Fruit fly (Drosophila melanogaster) whole organism, embryonic: Measurements from ENCODE around the gene CG10841.
A peak's percentile ranks its signal among the peaks of the same experiment; 100 is the strongest.

Experiments
- Blimp-1 ChIP-seq: fragments of 200-800 bp; sonication (Bioruptor generic); optimal IDR thresholded peaks from 3 replicates; lab custom pipeline; 2018; ENCODE audit warnings: missing biosample characterization, missing genetic modification characterization, mild to moderate bottlenecking, moderate library complexity, missing genetic modification reagents
- CG10267 ChIP-seq: fragments of 200-800 bp; sonication (Bioruptor generic); optimal IDR thresholded peaks from 2 replicates; lab custom pipeline; 2018; ENCODE audit warnings: missing biosample characterization, mild to moderate bottlenecking, missing genetic modification characterization, moderate library complexity
- CG10274 ChIP-seq: fragments of 200-800 bp; sonication (Bioruptor generic); optimal IDR thresholded peaks from 3 replicates; lab custom pipeline; 2017; ENCODE audit warnings: missing biosample characterization, mild to moderate bottlenecking, missing genetic modification characterization
- CG10959 ChIP-seq: fragments of 200-800 bp; sonication (Bioruptor generic); IDR thresholded peaks from 2 replicates; pipeline ENCODE4 v1.3.6; 2022; ENCODE audit warnings: missing biosample characterization, missing genetic modification characterization
- CG11247 ChIP-seq: fragments of 200-800 bp; sonication (Bioruptor generic); IDR thresholded peaks from 2 replicates; pipeline ENCODE4 v1.3.6; 2022; ENCODE audit warnings: missing biosample characterization, missing genetic modification characterization
- CG11504 ChIP-seq: fragments of 200-800 bp; sonication (Bioruptor generic); optimal IDR thresholded peaks from 3 replicates; lab custom pipeline; 2019; ENCODE audit warnings: missing biosample characterization, mild to moderate bottlenecking, missing genetic modification characterization, moderate library complexity
- CG12659 ChIP-seq: fragments of 200-800 bp; sonication (Bioruptor generic); optimal IDR thresholded peaks from 3 replicates; lab custom pipeline; 2017; ENCODE audit warnings: mild to moderate bottlenecking, missing biosample characterization, missing genetic modification reagents, missing genetic modification characterization
- CG15601 ChIP-seq: fragments of 200-800 bp; sonication (Bioruptor generic); optimal IDR thresholded peaks from 3 replicates; lab custom pipeline; 2019; ENCODE audit warnings: missing biosample characterization, mild to moderate bottlenecking, missing genetic modification characterization, moderate library complexity
- CG17912 ChIP-seq: fragments of 200-800 bp; sonication (Bioruptor generic); optimal IDR thresholded peaks from 2 replicates; lab custom pipeline; 2018; ENCODE audit warnings: missing biosample characterization, mild to moderate bottlenecking, missing genetic modification characterization
- CG1832 ChIP-seq: fragments of 200-800 bp; sonication (Bioruptor generic); optimal IDR thresholded peaks from 2 replicates; lab custom pipeline; 2017; ENCODE audit warnings: missing biosample characterization, mild to moderate bottlenecking, missing genetic modification characterization, inconsistent platforms
- CG2889 ChIP-seq: fragments of 200-800 bp; sonication (Bioruptor generic); IDR thresholded peaks from 3 replicates; pipeline ENCODE4 v1.3.6; 2022; ENCODE audit warnings: missing biosample characterization, missing genetic modification characterization
- CG30403 ChIP-seq: fragments of 200-800 bp; sonication (Bioruptor generic); optimal IDR thresholded peaks from 3 replicates; lab custom pipeline; 2016; ENCODE audit warnings: missing biosample characterization, missing genetic modification characterization
- CG6813 ChIP-seq: fragments of 200-800 bp; sonication (Bioruptor generic); optimal IDR thresholded peaks from 2 replicates; lab custom pipeline; 2017; ENCODE audit warnings: missing biosample characterization, missing genetic modification characterization, mild to moderate bottlenecking, moderate library complexity, missing genetic modification reagents
- CG7839 ChIP-seq: fragments of 200-800 bp; sonication (Bioruptor generic); optimal IDR thresholded peaks from 3 replicates; lab custom pipeline; 2018; ENCODE audit warnings: missing biosample characterization, mild to moderate bottlenecking, missing genetic modification characterization, moderate library complexity
- CG8290 ChIP-seq, 3 experiments: fragments of 200-800 bp; sonication (Bioruptor generic); optimal IDR thresholded peaks; 2 replicates each; lab custom pipeline; 2016 to 2019; ENCODE audit warnings: missing biosample characterization in 3 of 3, missing genetic modification characterization in 3 of 3, mild to moderate bottlenecking in 2 of 3, moderate library complexity in 1 of 3
- CG8478 ChIP-seq: fragments of >200 bp; optimal IDR thresholded peaks from 2 replicates; lab custom pipeline; 2018
- CG8924 ChIP-seq: fragments of 200-800 bp; optimal IDR thresholded peaks from 3 replicates; lab custom pipeline; 2019; ENCODE audit warnings: missing biosample characterization, mild to moderate bottlenecking, missing genetic modification characterization, moderate library complexity
- CG8944 ChIP-seq: fragments of 200-800 bp; sonication (Bioruptor generic); optimal IDR thresholded peaks from 3 replicates; lab custom pipeline; 2016; ENCODE audit warnings: missing biosample characterization, missing genetic modification characterization
- CTCF ChIP-seq: fragments of 200-800 bp; sonication (Bioruptor generic); optimal IDR thresholded peaks from 2 replicates; lab custom pipeline; 2017; ENCODE audit warnings: missing biosample characterization, mild to moderate bottlenecking, missing genetic modification characterization, moderate library complexity
- D ChIP-seq, 2 experiments: fragments of 200-800 bp in 1 of 2; fragments of >200 bp in 1 of 2; sonication (Bioruptor generic) in 1 of 2; optimal IDR thresholded peaks; 2 replicates in 1 of 2; 3 replicates in 1 of 2; lab custom pipeline; 2017; ENCODE audit warnings: mild to moderate bottlenecking in 1 of 2, missing biosample characterization in 1 of 2, missing genetic modification characterization in 1 of 2, missing genetic modification reagents in 1 of 2
- Dip3 ChIP-seq: fragments of 200-800 bp; sonication (Bioruptor generic); optimal IDR thresholded peaks from 3 replicates; lab custom pipeline; 2016; ENCODE audit warnings: missing biosample characterization, missing genetic modification characterization
- Ets97D ChIP-seq: fragments of 200-800 bp; sonication (Bioruptor generic); optimal IDR thresholded peaks from 3 replicates; lab custom pipeline; 2016; ENCODE audit warnings: missing biosample characterization, missing genetic modification characterization
- Fer2 ChIP-seq: fragments of 200-800 bp; sonication (Bioruptor generic); optimal IDR thresholded peaks from 2 replicates; lab custom pipeline; 2018; ENCODE audit warnings: missing biosample characterization, mild to moderate bottlenecking, missing genetic modification characterization, moderate library complexity
- GATAe ChIP-seq: fragments of 200-800 bp; sonication (Bioruptor generic); conservative IDR thresholded peaks from 2 replicates; pipeline ENCODE4 v1.3.6; 2022; ENCODE audit warnings: missing biosample characterization, missing genetic modification characterization
- Myb ChIP-seq: fragments of 200-800 bp; sonication (Bioruptor generic); optimal IDR thresholded peaks from 2 replicates; lab custom pipeline; 2016; ENCODE audit warnings: missing biosample characterization, missing genetic modification characterization
- NC2α ChIP-seq: fragments of 200-800 bp; sonication (Bioruptor generic); optimal IDR thresholded peaks from 2 replicates; lab custom pipeline; 2016; ENCODE audit warnings: missing biosample characterization, missing genetic modification characterization
- Optix ChIP-seq: fragments of 200-800 bp; sonication (Bioruptor generic); IDR thresholded peaks from 3 replicates; pipeline ENCODE4 v1.3.6; 2022; ENCODE audit warnings: missing biosample characterization, missing genetic modification characterization
- Ravus ChIP-seq: fragments of 200-800 bp; sonication (Bioruptor generic); IDR thresholded peaks from 2 replicates; pipeline ENCODE4 v1.3.6; 2022; ENCODE audit warnings: missing biosample characterization, missing genetic modification characterization
- Rx ChIP-seq: fragments of 200-800 bp; sonication (Bioruptor generic); IDR thresholded peaks from 2 replicates; pipeline ENCODE4 v1.3.6; 2022; ENCODE audit warnings: missing biosample characterization, missing genetic modification characterization
- ab ChIP-seq: fragments of 200-800 bp; sonication (Bioruptor generic); optimal IDR thresholded peaks from 2 replicates; lab custom pipeline; 2016; ENCODE audit warnings: missing biosample characterization, missing genetic modification characterization
- amos ChIP-seq: fragments of 200-800 bp; sonication (Bioruptor generic); IDR thresholded peaks from 2 replicates; pipeline ENCODE4 v1.3.6; 2022; ENCODE audit warnings: missing biosample characterization, missing genetic modification characterization; ENCODE audit not compliant: partially characterized antibody
- ara ChIP-seq: fragments of 200-800 bp; sonication (Bioruptor generic); IDR thresholded peaks from 2 replicates; pipeline ENCODE4 v1.3.6; 2022; ENCODE audit warnings: missing biosample characterization, missing genetic modification characterization
- corto ChIP-seq: fragments of 200-800 bp; sonication (Bioruptor generic); optimal IDR thresholded peaks from 2 replicates; lab custom pipeline; 2016; ENCODE audit warnings: missing biosample characterization, mild to moderate bottlenecking, missing genetic modification characterization, moderate library complexity
- da ChIP-seq: fragments of 200-800 bp; sonication (Bioruptor generic); optimal IDR thresholded peaks from 2 replicates; lab custom pipeline; 2016; ENCODE audit warnings: missing biosample characterization, missing genetic modification characterization
- disco-r ChIP-seq: fragments of 200-800 bp; sonication (Bioruptor generic); optimal IDR thresholded peaks from 2 replicates; lab custom pipeline; 2016; ENCODE audit warnings: missing biosample characterization, missing genetic modification characterization
- gce ChIP-seq: fragments of 200-800 bp; sonication (Bioruptor generic); IDR thresholded peaks from 3 replicates; pipeline ENCODE4 v1.3.6; 2022; ENCODE audit warnings: missing biosample characterization, missing genetic modification characterization
- gcm ChIP-seq: fragments of 200-800 bp; sonication (Bioruptor generic); optimal IDR thresholded peaks from 2 replicates; lab custom pipeline; 2019; ENCODE audit warnings: missing biosample characterization, mild to moderate bottlenecking, missing genetic modification characterization, moderate library complexity
- gem ChIP-seq: fragments of 200-800 bp; sonication (Bioruptor generic); optimal IDR thresholded peaks from 2 replicates; lab custom pipeline; 2019; ENCODE audit warnings: missing biosample characterization, mild to moderate bottlenecking, missing genetic modification characterization, moderate library complexity
- gsb ChIP-seq: fragments of 200-800 bp; sonication (Bioruptor generic); IDR thresholded peaks from 2 replicates; pipeline ENCODE4 v1.3.6; 2022; ENCODE audit warnings: missing biosample characterization, missing genetic modification characterization
- hb ChIP-seq: fragments of 200-800 bp; sonication (Bioruptor generic); IDR thresholded peaks from 3 replicates; pipeline ENCODE4 v1.3.6; 2022; ENCODE audit warnings: missing biosample characterization, missing genetic modification characterization; ENCODE audit not compliant: partially characterized antibody
- lov ChIP-seq, 2 experiments: fragments of 200-800 bp in 1 of 2; fragments of >200 bp in 1 of 2; sonication (Bioruptor generic) in 1 of 2; IDR thresholded peaks in 1 of 2; optimal IDR thresholded peaks in 1 of 2; 2 replicates in 1 of 2; 3 replicates in 1 of 2; pipeline versions ENCODE4 v1.3.6 to Lab custom; 2017 to 2022; ENCODE audit warnings: missing biosample characterization in 1 of 2, missing genetic modification characterization in 1 of 2
- nau ChIP-seq: fragments of 200-800 bp; sonication (Bioruptor generic); optimal IDR thresholded peaks from 3 replicates; lab custom pipeline; 2017; ENCODE audit warnings: missing biosample characterization, mild to moderate bottlenecking, missing genetic modification characterization, missing genetic modification reagents
- slou ChIP-seq: fragments of 200-800 bp; sonication (Bioruptor generic); optimal IDR thresholded peaks from 3 replicates; lab custom pipeline; 2016; ENCODE audit warnings: missing biosample characterization, missing genetic modification characterization
- sqz ChIP-seq: fragments of 200-800 bp; sonication (Bioruptor generic); optimal IDR thresholded peaks from 3 replicates; lab custom pipeline; 2018; ENCODE audit warnings: missing biosample characterization, mild to moderate bottlenecking, missing genetic modification characterization
- tll ChIP-seq, 2 experiments: fragments of 200-800 bp in 1 of 2; fragments of >200 bp in 1 of 2; sonication (Bioruptor generic) in 1 of 2; optimal IDR thresholded peaks; 2 replicates each; lab custom pipeline; 2017 to 2019; ENCODE audit warnings: missing biosample characterization in 2 of 2, missing genetic modification characterization in 2 of 2, mild to moderate bottlenecking in 1 of 2, moderate library complexity in 1 of 2
- tup ChIP-seq: fragments of 200-800 bp; sonication (Bioruptor generic); optimal IDR thresholded peaks from 2 replicates; lab custom pipeline; 2016; ENCODE audit warnings: missing biosample characterization, mild to moderate bottlenecking, missing genetic modification characterization, moderate library complexity
- zfh1 ChIP-seq: fragments of 200-800 bp; sonication (Bioruptor generic); IDR thresholded peaks from 3 replicates; pipeline ENCODE4 v1.3.6; 2022; ENCODE audit warnings: missing biosample characterization, missing genetic modification characterization

Gene CG10841

DNA sequence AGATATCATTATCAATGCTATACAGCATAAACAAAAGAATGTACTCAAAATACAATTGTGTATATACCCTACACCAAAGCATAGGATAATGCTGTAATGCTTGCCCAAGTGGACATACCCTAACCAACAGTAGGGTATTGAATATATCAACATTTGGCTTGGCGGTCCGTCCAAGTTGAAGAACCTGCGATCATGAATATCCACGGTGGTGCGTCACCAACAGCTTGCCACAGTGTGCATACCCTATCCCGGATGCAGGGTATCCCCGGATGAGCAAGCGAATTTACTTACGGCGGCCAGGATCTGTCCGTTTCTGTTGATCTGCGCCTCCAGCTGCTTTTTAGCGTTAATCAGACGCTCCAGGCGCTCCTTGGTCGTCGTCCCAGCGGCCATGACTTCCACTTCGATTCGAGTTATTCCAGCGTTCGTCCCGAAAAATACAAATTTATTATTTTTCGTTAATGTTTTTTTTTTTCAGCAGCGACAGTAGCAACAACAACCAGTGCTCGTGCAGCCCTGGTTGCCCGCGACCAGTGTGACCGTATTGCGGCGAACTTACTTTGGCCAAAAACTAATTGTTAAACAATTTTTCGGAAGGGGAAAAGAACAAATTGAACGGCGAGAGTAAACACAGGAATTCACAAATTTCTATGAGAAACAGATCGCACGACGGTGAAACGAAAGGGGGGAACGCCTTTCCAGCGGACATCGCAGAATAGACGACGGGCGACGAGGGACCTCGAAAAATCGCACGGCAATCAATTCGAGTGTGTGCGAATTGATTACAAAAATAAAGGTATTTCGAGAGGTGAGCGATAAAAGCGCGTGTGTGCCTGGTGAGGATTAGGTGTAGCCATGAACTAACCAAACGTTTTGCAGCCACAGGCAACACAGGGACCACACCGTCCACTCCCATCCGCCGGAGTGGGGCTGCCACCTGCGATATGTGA lies 44.7 kb downstream of the CG10841 start, which contains the start of the genes Lkb1 and CG9588 (continued):
- TF ChIP-seq CG11504 (tag; lab: Kevin White, UChicago) (peak; percentile 17), GATAe (GFP tag; lab: Robert Waterston, UW) (0 out of 2 replicates have a peak, but pooled peaks have one; percentile 16), tll (GFP tag; optimal IDR thresholded peaks at IDR 0.05; lab: Kevin White, UChicago) (no peak), lov (optimal IDR thresholded peaks at IDR 0.05; lab: Kevin White, UChicago) (no peak), lov (GFP tag; IDR thresholded peaks at IDR 0.05; lab: Robert Waterston, UW) (peak; percentile 75; the same call in 2 of the 3 replicates), zfh1 (GFP tag; lab: Robert Waterston, UW) (peak; percentile 88), NC2α (no peak), nau (no peak), gcm (no peak), CG15601 (tag; lab: Kevin White, UChicago) (no peak), D (optimal IDR thresholded peaks at IDR 0.05; lab: Kevin White, UChicago) (no peak), D (GFP tag; optimal IDR thresholded peaks at IDR 0.05; lab: Kevin White, UChicago) (peak; percentile 54), Ravus (GFP tag; lab: Robert Waterston, UW) (no peak; the same call in 1 of the 2 replicates), CG2889 (peak; percentile 77), amos (GFP tag; lab: Robert Waterston, UW) (peak; percentile 23; the same call in 1 of the 2 replicates), CG6813 (GFP tag; lab: Kevin White, UChicago) (no peak), disco-r (peak; percentile 8), CG8924 (tag; lab: Kevin White, UChicago) (peak; percentile 61), CG12659 (peak; percentile 34), corto (GFP tag; lab: Kevin White, UChicago) (no peak), Blimp-1 (no peak), CG10274 (GFP tag; lab: Kevin White, UChicago) (no peak), da (GFP tag; lab: Kevin White, UChicago) (no peak), gce (GFP tag; lab: Robert Waterston, UW) (no peak), CG8290 (GFP tag; optimal IDR thresholded peaks at IDR 0.05; lab: Kevin White, UChicago) (no peak), CG8290 (tag; optimal IDR thresholded peaks at IDR 0.05; lab: Kevin White, UChicago) (peak in 1 of 2 experiments; percentile 73), CTCF (GFP tag; lab: Kevin White, UChicago) (peak; percentile 71), Rx (GFP tag; lab: Robert Waterston, UW) (peak; percentile 87), CG1832 (GFP tag; lab: Kevin White, UChicago) (no peak), CG17912 (GFP tag; lab: Kevin White, UChicago) (no peak), tup (GFP tag; lab: Kevin White, UChicago) (peak; percentile 3), gsb (GFP tag; lab: Robert Waterston, UW) (peak; percentile 70), Dip3 (GFP tag; lab: Kevin White, UChicago) (peak; percentile 67), Optix (GFP tag; lab: Robert Waterston, UW) (peak; percentile 77), CG8478 (lab: Kevin White, UChicago) (no peak), slou (GFP tag; lab: Kevin White, UChicago) (no peak), CG8944 (GFP tag; lab: Kevin White, UChicago) (peak; percentile 4), Myb (GFP tag; lab: Kevin White, UChicago) (peak; percentile 52), gem (tag; lab: Kevin White, UChicago) (no peak), CG11247 (GFP tag; lab: Robert Waterston, UW) (peak; percentile 64; the same call in 1 of the 2 replicates), CG7839 (tag; lab: Kevin White, UChicago) (peak; percentile 39), CG10959 (GFP tag; lab: Robert Waterston, UW) (peak; percentile 70), Fer2 (tag; lab: Kevin White, UChicago) (no peak), CG30403 (GFP tag; lab: Kevin White, UChicago) (peak; percentile 37), hb (GFP tag; lab: Robert Waterston, UW) (no peak), ab (GFP tag; lab: Kevin White, UChicago) (no peak), Ets97D (peak; percentile 40), CG10267 (tag; lab: Kevin White, UChicago) (peak; percentile 28), sqz (GFP tag; lab: Kevin White, UChicago) (peak; percentile 78), ara (GFP tag; lab: Robert Waterston, UW) (peak; percentile 80)
